Worm (Caenorhabditis elegans) whole organism, midembryonic: Measurements from ENCODE around the gene sos-1.
"Not testable (repeated sequence)": the region's sequence is repeated elsewhere in the genome, so short reads cannot be mapped to it uniquely, and the experiment has no call there.

Source experiments
- T22C8.4 ChIP-seq: fragments of 200-800 bp; sonication (Bioruptor generic); IDR thresholded peaks from 2 replicates; pipeline ENCODE4 v1.3.6; 2022; ENCODE audit warnings: missing genetic modification characterization, missing compliant biosample characterization
- cog-1 ChIP-seq: sonication (generic microtip); optimal IDR thresholded peaks from 2 replicates; lab custom pipeline; 2016; ENCODE audit warnings: missing genetic modification characterization, missing compliant biosample characterization
- flt-1 ChIP-seq: fragments of 200-800 bp; sonication (Bioruptor generic); IDR thresholded peaks from 2 replicates; pipeline ENCODE4 v1.3.6; 2022; ENCODE audit warnings: missing genetic modification characterization, missing compliant biosample characterization
- klf-2 ChIP-seq: fragments of 200-800 bp; sonication (Bioruptor generic); conservative IDR thresholded peaks from 2 replicates; pipeline ENCODE4 v1.3.6; 2022; ENCODE audit warnings: missing genetic modification reagents, missing genetic modification characterization, missing compliant biosample characterization
- med-1 ChIP-seq: sonication (generic microtip); optimal IDR thresholded peaks from 2 replicates; lab custom pipeline; 2017; ENCODE audit warnings: missing genetic modification characterization, mild to moderate bottlenecking, missing compliant biosample characterization, antibody characterized with exemption, missing genetic modification reagents; ENCODE audit not compliant: insufficient read depth
- ref-1 ChIP-seq: fragments of 200-800 bp; sonication (Bioruptor generic); conservative IDR thresholded peaks from 2 replicates; pipeline ENCODE4 v1.3.6; 2022; ENCODE audit warnings: missing genetic modification reagents, missing genetic modification characterization, missing compliant biosample characterization
- tab-1 ChIP-seq: fragments of 200-800 bp; sonication (Bioruptor generic); IDR thresholded peaks from 2 replicates; pipeline ENCODE4 v1.3.6; 2022; ENCODE audit warnings: missing genetic modification characterization, missing compliant biosample characterization
- ztf-23 ChIP-seq: fragments of 200-800 bp; sonication (Bioruptor generic); IDR thresholded peaks from 2 replicates; pipeline ENCODE4 v1.3.6; 2022; ENCODE audit warnings: missing genetic modification reagents, missing genetic modification characterization, missing compliant biosample characterization
- ztf-29 ChIP-seq: fragments of 200-800 bp; sonication (Bioruptor generic); IDR thresholded peaks from 2 replicates; pipeline ENCODE4 v1.3.6; 2022; ENCODE audit warnings: missing genetic modification reagents, missing genetic modification characterization, missing compliant biosample characterization

Gene sos-1

ce11 chrV:4562493-4562892, 13.4 kb upstream of the sos-1 start:
- TF ChIP-seq klf-2 (no peak), tab-1 (GFP tag; lab: Robert Waterston, UW) (no peak)

- not testable (repeated sequence) for TF ChIP-seq ztf-29 (GFP tag; lab: Robert Waterston, UW); ztf-23 (GFP tag; lab: Robert Waterston, UW); klf-2
These were observed 11.3 kb upstream of the sos-1 start, which contains the start of gene Y61A9LA.4 for ce11 chrV:4560441-4560840. Gene Y61A9LA.4 (plus strand): TSS chrV:4560741.

DNA sequence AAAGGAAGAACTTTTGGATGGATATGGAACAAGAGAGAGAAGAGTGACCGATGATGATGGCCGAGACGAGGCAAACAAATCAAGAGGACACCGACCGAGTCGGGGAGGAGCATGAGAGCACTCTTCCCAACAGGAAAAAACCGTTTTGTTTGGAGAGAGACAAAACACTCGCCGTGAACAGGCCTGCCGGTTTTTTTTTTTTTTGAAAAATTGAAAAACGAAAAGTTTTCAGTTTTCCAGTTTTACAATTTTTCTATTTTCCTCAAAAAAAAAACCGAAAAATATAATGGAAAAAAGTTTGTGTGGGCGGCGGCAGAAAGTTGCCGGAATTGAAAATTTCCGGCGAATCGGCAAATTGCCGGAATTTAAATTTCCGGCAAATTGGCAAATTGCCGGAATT, 10.6 kb upstream of the sos-1 start, which contains the start of gene Y61A9LA.7:
Gene Y61A9LA.7 (minus strand): TSS at position 101 of the 400 bp plus-strand sequence.
- TF ChIP-seq med-1 (GFP tag; lab: Kevin White, UChicago), result no peak
- no peak for TF ChIP-seq ztf-23 (GFP tag; lab: Robert Waterston, UW)

DNA sequence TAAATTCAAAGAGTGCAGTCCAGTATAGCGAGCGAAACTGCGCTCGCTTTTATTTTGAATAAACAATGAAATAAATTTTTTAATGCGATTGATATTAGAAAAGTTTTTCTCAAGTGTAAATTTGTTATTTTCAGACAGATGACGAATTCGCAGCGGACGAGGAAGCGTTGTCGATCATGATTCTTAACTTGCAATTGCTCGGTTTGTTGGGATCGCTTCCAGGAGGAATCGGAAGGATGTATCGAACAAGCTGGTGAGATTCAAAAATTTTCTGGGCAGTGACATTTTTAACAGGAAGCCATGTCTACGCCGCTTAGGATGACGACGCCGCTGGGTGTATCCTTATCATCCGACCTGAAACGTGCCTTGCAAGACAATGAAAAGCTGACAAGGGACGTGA, 4.5 kb upstream of the sos-1 start, which contains the start of gene Y61A9LA.12:
Gene Y61A9LA.12 (plus strand): TSS at position 301 of the 400 bp plus-strand sequence.
- not testable (repeated sequence) for TF ChIP-seq med-1 (GFP tag; lab: Kevin White, UChicago); klf-2; cog-1 (tag; lab: Kevin White, UChicago)

ce11 chrV:4552394-4553096, 3.5 kb upstream of the sos-1 start:
- TF ChIP-seq klf-2 (0 out of 2 replicates have a peak, but pooled peaks have one; percentile 20), ztf-23 (GFP tag; lab: Robert Waterston, UW) (0 out of 2 replicates have a peak, but pooled peaks have one; percentile 28)

- TF ChIP-seq ztf-29 (GFP tag; lab: Robert Waterston, UW) (no peak), klf-2 (0 out of 2 replicates have a peak, but pooled peaks have one; percentile 40), cog-1 (tag; lab: Kevin White, UChicago) (no peak)
These were observed 2.8 kb upstream of the sos-1 start for ce11 chrV:4551911-4552310.

DNA sequence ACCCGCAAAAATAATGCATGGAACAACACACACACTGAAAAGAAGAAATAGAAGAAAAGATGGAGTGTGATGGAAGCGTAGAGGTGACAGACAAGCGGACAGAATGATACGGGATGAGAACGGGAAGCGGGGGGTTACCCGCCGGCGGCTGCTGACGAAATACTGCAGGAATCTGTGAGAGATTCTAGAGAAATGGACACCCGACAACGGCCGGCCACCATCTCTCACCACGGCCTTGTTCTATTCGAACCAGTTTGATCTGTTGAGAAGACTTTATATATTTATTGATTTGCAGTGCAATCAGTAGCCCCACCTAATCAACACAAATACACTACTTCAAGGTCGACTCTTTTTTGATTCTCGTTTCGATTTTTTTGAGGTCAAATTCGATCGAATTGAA, 1.4 kb upstream of the sos-1 start:
- no peak for TF ChIP-seq klf-2
- TF ChIP-seq ref-1 (GFP tag; lab: Robert Waterston, UW), result no peak
- TF ChIP-seq ztf-23 (GFP tag; lab: Robert Waterston, UW), result no peak
- no peak for TF ChIP-seq cog-1 (tag; lab: Kevin White, UChicago)
- TF ChIP-seq ztf-29 (GFP tag; lab: Robert Waterston, UW), result no peak

ce11 chrV:4546854-4547253, 2.2 kb downstream of the sos-1 start:
- TF ChIP-seq flt-1 (GFP tag; lab: Robert Waterston, UW) (no peak), ref-1 (GFP tag; lab: Robert Waterston, UW) (no peak), cog-1 (tag; lab: Kevin White, UChicago) (no peak), T22C8.4 (GFP tag; lab: Robert Waterston, UW) (no peak), ztf-29 (GFP tag; lab: Robert Waterston, UW) (no peak), tab-1 (GFP tag; lab: Robert Waterston, UW) (no peak), ztf-23 (GFP tag; lab: Robert Waterston, UW) (no peak)

ce11 chrV:4539855-4540254, 9.2 kb downstream of the sos-1 start:
- TF ChIP-seq tab-1 (GFP tag; lab: Robert Waterston, UW) (no peak), ref-1 (GFP tag; lab: Robert Waterston, UW) (no peak), ztf-29 (GFP tag; lab: Robert Waterston, UW) (no peak), flt-1 (GFP tag; lab: Robert Waterston, UW) (no peak), ztf-23 (GFP tag; lab: Robert Waterston, UW) (no peak), med-1 (GFP tag; lab: Kevin White, UChicago) (no peak), T22C8.4 (GFP tag; lab: Robert Waterston, UW) (no peak), cog-1 (tag; lab: Kevin White, UChicago) (no peak), klf-2 (no peak)

DNA sequence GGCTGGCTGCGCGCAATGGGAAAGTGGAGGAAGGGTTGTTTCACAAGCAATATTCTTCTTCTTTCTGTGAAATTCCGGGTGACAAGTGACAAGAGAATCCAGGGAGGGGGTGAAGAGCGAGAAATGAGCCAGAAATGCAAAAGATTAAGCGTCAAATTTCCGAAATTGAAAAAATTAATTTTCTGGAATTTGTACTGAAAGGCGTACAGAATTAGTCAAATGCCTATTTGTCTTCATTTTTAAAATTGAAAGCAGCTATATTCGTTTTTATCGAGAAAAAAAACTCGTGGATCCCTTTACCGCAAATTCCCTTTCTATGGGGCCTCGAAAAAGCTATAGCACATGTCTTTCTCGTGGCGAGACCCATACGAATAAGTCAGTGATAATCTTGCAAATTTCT, 13.4 kb downstream of the sos-1 start:
- TF ChIP-seq tab-1 (GFP tag; lab: Robert Waterston, UW), result no peak
- TF ChIP-seq klf-2, result no peak
- no peak for TF ChIP-seq ztf-29 (GFP tag; lab: Robert Waterston, UW)
- TF ChIP-seq med-1 (GFP tag; lab: Kevin White, UChicago), result no peak
- TF ChIP-seq flt-1 (GFP tag; lab: Robert Waterston, UW), result no peak
- no peak for TF ChIP-seq ref-1 (GFP tag; lab: Robert Waterston, UW)
- TF ChIP-seq cog-1 (tag; lab: Kevin White, UChicago), result no peak
- no peak for TF ChIP-seq ztf-23 (GFP tag; lab: Robert Waterston, UW)
- no peak for TF ChIP-seq T22C8.4 (GFP tag; lab: Robert Waterston, UW)

- TF ChIP-seq cog-1 (tag; lab: Kevin White, UChicago) (no peak), flt-1 (GFP tag; lab: Robert Waterston, UW) (no peak), tab-1 (GFP tag; lab: Robert Waterston, UW) (no peak), T22C8.4 (GFP tag; lab: Robert Waterston, UW) (no peak), med-1 (GFP tag; lab: Kevin White, UChicago) (no peak), ztf-29 (GFP tag; lab: Robert Waterston, UW) (no peak), ztf-23 (GFP tag; lab: Robert Waterston, UW) (no peak), klf-2 (no peak), ref-1 (GFP tag; lab: Robert Waterston, UW) (no peak)
These were observed 21.2 kb downstream of the sos-1 start for ce11 chrV:4527934-4528333.
